Fruit fly (Drosophila melanogaster): Measurements from ENCODE around the gene lft.

lft gene

DNA sequence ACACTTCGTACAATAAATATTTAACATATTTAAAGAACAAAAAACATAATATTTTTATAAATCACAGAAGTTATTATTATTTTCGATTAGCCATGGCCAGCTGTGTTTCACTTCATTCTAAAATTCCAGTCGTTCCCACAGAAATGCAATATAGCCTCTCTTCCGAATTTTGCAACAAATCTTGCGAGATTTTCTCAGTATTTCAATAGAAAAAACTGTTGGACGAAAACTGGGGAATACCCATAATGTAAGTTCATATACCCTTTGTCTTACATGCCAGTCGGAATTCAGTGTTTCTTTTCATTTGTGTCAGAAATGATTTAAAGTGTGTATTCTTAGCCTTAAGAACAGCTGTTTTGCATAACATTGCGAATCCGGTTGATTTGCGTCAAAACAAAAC, 7.8 kb upstream of the lft start, which contains the start of the genes CtsL4 and ClpP (continued):
- TF ChIP-seq danr (GFP tag; IDR thresholded peaks at IDR 0.05) (no peak), CG11723 (GFP tag; optimal IDR thresholded peaks at IDR 0.05) (peak; percentile 99)

DNA sequence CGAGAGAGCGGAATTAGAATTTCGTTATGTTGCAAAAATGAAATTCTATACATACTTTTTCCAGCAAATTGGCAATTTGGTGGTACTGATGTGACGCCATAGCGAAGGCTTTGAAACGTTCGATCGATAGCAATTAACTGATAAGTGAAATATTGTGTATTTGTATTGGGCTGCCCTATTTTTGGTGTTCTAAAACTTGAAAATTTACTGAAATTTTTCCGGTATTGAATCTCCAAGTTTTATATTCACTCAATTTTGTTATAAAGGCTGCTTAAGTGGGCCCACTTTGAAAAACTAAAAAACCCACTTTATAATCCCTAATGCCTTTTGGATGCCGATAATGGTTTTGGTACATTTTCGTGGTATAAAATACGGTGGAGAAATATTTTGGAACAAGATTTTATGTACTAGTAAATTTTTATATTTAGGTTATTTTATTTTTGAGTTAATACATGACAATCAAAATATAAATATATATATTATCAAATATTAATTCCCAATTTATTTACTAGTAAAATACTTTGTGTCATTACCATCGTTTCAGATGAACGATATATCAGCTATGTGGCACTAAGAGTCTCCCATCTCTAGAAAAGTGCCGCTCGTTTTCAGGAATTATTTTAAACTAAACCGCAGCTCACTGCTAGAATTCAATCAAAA, 1.7 kb upstream of the lft start, which contains the start of the genes Cand1 and pim:
Gene Cand1 (minus strand): TSS at position 300 of the 660 bp plus-strand sequence.
Gene pim (plus strand): TSS at position 582 of the 660 bp plus-strand sequence.
- TF ChIP-seq CG14965 (GFP tag; optimal IDR thresholded peaks at IDR 0.05; ENCODE audit: borderline replicate concordance), result no peak
- no peak for TF ChIP-seq tgo (GFP tag; IDR thresholded peaks at IDR 0.05)
- TF ChIP-seq BEAF-32 (GFP tag; optimal IDR thresholded peaks at IDR 0.05), result peak; percentile 77
- TF ChIP-seq bab2 (GFP tag; optimal IDR thresholded peaks at IDR 0.05), result no peak
- no peak for TF ChIP-seq ase (GFP tag; IDR thresholded peaks at IDR 0.05)
- no peak for TF ChIP-seq CG1792 (GFP tag; optimal IDR thresholded peaks at IDR 0.05)
- no peak for TF ChIP-seq Gsc (GFP tag; IDR thresholded peaks at IDR 0.05)
- no peak for TF ChIP-seq CG9215 (GFP tag; IDR thresholded peaks at IDR 0.05)
- TF ChIP-seq schlank (tag; optimal IDR thresholded peaks at IDR 0.05), result no peak
- no peak for TF ChIP-seq pita (GFP tag; optimal IDR thresholded peaks at IDR 0.05)
- TF ChIP-seq ato (GFP tag; IDR thresholded peaks at IDR 0.05; ENCODE audit: partially characterized antibody), result no peak
- TF ChIP-seq ind (GFP tag; optimal IDR thresholded peaks at IDR 0.05), result no peak
- no peak for TF ChIP-seq CG4328 (GFP tag; optimal IDR thresholded peaks at IDR 0.05)
- TF ChIP-seq nmo (GFP tag; optimal IDR thresholded peaks at IDR 0.05), result peak; percentile 73
- peak; percentile 29; the same call in 1 of the 2 replicates for TF ChIP-seq ssp (GFP tag; IDR thresholded peaks at IDR 0.05)
- TF ChIP-seq grau (tag; optimal IDR thresholded peaks at IDR 0.05), result peak; percentile 26
- TF ChIP-seq CG7987 (GFP tag; optimal IDR thresholded peaks at IDR 0.05), result no peak
- peak; percentile 58 for TF ChIP-seq pzg (GFP tag; optimal IDR thresholded peaks at IDR 0.05)
- peak; percentile 38 for TF ChIP-seq CG15514 (GFP tag; optimal IDR thresholded peaks at IDR 0.05)
- peak; percentile 48; the same call in 1 of the 3 replicates for TF ChIP-seq CG17361 (GFP tag; IDR thresholded peaks at IDR 0.05)
- TF ChIP-seq btn (GFP tag; optimal IDR thresholded peaks at IDR 0.05), result no peak
- TF ChIP-seq CG7963 (GFP tag; IDR thresholded peaks at IDR 0.05; ENCODE audit: partially characterized antibody), result peak; percentile 36; the same call in 1 of the 3 replicates
- TF ChIP-seq BtbVII (GFP tag; optimal IDR thresholded peaks at IDR 0.05), result no peak
- TF ChIP-seq HLHmδ (GFP tag; optimal IDR thresholded peaks at IDR 0.05), result no peak
- TF ChIP-seq Chrac-16 (GFP tag; optimal IDR thresholded peaks at IDR 0.05), result no peak
- no peak for TF ChIP-seq CG18011 (GFP tag; optimal IDR thresholded peaks at IDR 0.05)
- no peak for TF ChIP-seq CG15479 (GFP tag; optimal IDR thresholded peaks at IDR 0.05)
- TF ChIP-seq CG5953 (GFP tag; IDR thresholded peaks at IDR 0.05), result no peak
- peak; percentile 36 for TF ChIP-seq Abd-B (GFP tag; optimal IDR thresholded peaks at IDR 0.05)
- no peak for TF ChIP-seq CG11398 (GFP tag; optimal IDR thresholded peaks at IDR 0.05)
- TF ChIP-seq CG31388 (GFP tag; optimal IDR thresholded peaks at IDR 0.05), result no peak
- no peak for TF ChIP-seq pho (GFP tag; optimal IDR thresholded peaks at IDR 0.05)
- TF ChIP-seq CG11456 (GFP tag; IDR thresholded peaks at IDR 0.05), result no peak
- TF ChIP-seq Dp (GFP tag; optimal IDR thresholded peaks at IDR 0.05), result peak; percentile 77
- TF ChIP-seq gsb-n (tag; optimal IDR thresholded peaks at IDR 0.05), result no peak
- TF ChIP-seq CTCF (GFP tag; optimal IDR thresholded peaks at IDR 0.05), result no peak
- TF ChIP-seq bigmax (GFP tag; optimal IDR thresholded peaks at IDR 0.05), result no peak
- TF ChIP-seq ttk (GFP tag; IDR thresholded peaks at IDR 0.05), result no peak
- TF ChIP-seq zf30C (GFP tag; optimal IDR thresholded peaks at IDR 0.05), result no peak
- no peak for TF ChIP-seq CG10565 (GFP tag; optimal IDR thresholded peaks at IDR 0.05)
- TF ChIP-seq psq (GFP tag; optimal IDR thresholded peaks at IDR 0.05), result no peak
- no peak for TF ChIP-seq CG3995 (GFP tag; optimal IDR thresholded peaks at IDR 0.05)
- TF ChIP-seq CG4424 (GFP tag; optimal IDR thresholded peaks at IDR 0.05), result no peak
- TF ChIP-seq CG7271 (tag; optimal IDR thresholded peaks at IDR 0.05), result no peak
- no peak for TF ChIP-seq CG12219 (GFP tag; optimal IDR thresholded peaks at IDR 0.05)
- no peak for TF ChIP-seq CG8089 (GFP tag; optimal IDR thresholded peaks at IDR 0.05)
- 0 out of 4 replicates have a peak, but pooled peaks have one; percentile 38 for TF ChIP-seq chinmo (GFP tag; IDR thresholded peaks at IDR 0.05; ENCODE audit: partially characterized antibody)

Measured in whole organism, embryonic.